Worm (Caenorhabditis elegans) whole organism, mixed stage, embryonic: Measurements from ENCODE around the gene F43C11.10.

ENCODE experiments used
- blmp-1 ChIP-seq: fragments of 150-350 bp; optimal IDR thresholded peaks from 2 replicates; lab custom pipeline; 2014; ENCODE audit warnings: missing biosample characterization, missing genetic modification characterization
- ces-1 ChIP-seq: fragments of 150-350 bp; optimal IDR thresholded peaks from 2 replicates; lab custom pipeline; 2014; ENCODE audit warnings: missing biosample characterization, missing genetic modification reagents, missing genetic modification characterization
- elt-1 ChIP-seq: sonication (generic microtip); optimal IDR thresholded peaks from 2 replicates; lab custom pipeline; 2017; ENCODE audit warnings: missing genetic modification characterization, mild to moderate bottlenecking, missing compliant biosample characterization, antibody characterized with exemption, moderate library complexity, borderline replicate concordance; ENCODE audit not compliant: insufficient read depth
- elt-3 ChIP-seq: fragments of 150-350 bp; optimal IDR thresholded peaks from 2 replicates; lab custom pipeline; 2014; ENCODE audit warnings: missing biosample characterization, missing genetic modification characterization
- hlh-1 ChIP-seq: fragments of 150-350 bp; optimal IDR thresholded peaks from 2 replicates; lab custom pipeline; 2014; ENCODE audit warnings: missing biosample characterization, missing genetic modification reagents, missing genetic modification characterization
- lin-13 ChIP-seq: fragments of 150-350 bp; optimal IDR thresholded peaks from 2 replicates; lab custom pipeline; 2014; ENCODE audit warnings: missing biosample characterization, missing genetic modification characterization
- lsy-2 ChIP-seq: fragments of 150-350 bp; optimal IDR thresholded peaks from 2 replicates; lab custom pipeline; 2014; ENCODE audit warnings: missing biosample characterization, missing genetic modification characterization
- nhr-237 ChIP-seq: fragments of 150-350 bp; optimal IDR thresholded peaks from 2 replicates; lab custom pipeline; 2014; ENCODE audit warnings: missing biosample characterization, missing genetic modification characterization
- pha-4 ChIP-seq: fragments of 150-350 bp; optimal IDR thresholded peaks from 2 replicates; lab custom pipeline; 2018; ENCODE audit warnings: missing biosample characterization, missing genetic modification reagents, missing genetic modification characterization
- snpc-4 ChIP-seq: fragments of 150-350 bp; optimal IDR thresholded peaks from 2 replicates; lab custom pipeline; 2014; ENCODE audit warnings: missing biosample characterization, missing genetic modification characterization
- unc-39 ChIP-seq: fragments of 150-350 bp; optimal IDR thresholded peaks from 2 replicates; lab custom pipeline; 2014; ENCODE audit warnings: missing biosample characterization, missing genetic modification characterization

DNA sequence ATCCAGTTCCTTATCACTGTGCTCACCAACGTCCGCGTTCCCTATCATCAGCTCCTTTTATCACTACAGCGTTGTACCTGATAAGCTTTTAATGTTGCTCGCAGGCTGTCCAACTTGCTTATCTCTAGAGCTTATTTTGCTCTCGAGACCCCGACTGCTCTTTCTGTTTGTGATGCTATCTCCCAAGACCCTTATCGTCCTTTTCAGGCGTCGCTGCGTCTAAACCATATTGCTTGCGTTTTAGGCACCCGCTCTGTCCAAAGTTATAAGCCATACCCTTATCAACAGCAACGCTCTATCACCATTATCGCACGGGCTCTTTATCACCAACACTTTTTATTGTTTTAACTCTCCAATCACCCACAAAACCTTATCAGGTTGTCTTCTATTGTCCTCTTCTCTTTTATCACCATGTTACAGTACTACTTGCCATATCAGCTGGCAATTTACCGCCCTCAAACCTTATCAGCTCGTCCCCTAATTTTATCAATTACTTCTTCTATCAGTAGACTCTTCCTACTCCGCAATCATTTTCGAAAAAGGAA, 26.1 kb upstream of the F43C11.10 start:
- TF ChIP-seq lin-13 (no peak), snpc-4 (tag; lab: Kevin White, UChicago) (no peak), elt-3 (tag; lab: Kevin White, UChicago) (no peak), pha-4 (tag; lab: Kevin White, UChicago) (no peak), hlh-1 (tag; lab: Kevin White, UChicago) (no peak), blmp-1 (tag; lab: Kevin White, UChicago) (no peak), lsy-2 (tag; lab: Kevin White, UChicago) (no peak), elt-1 (tag; lab: Kevin White, UChicago) (no peak), ces-1 (GFP tag; lab: Kevin White, UChicago) (no peak), unc-39 (tag; lab: Kevin White, UChicago) (no peak), nhr-237 (tag; lab: Kevin White, UChicago) (no peak)
